Worm (Caenorhabditis elegans): ENCODE data around the gene cdk-4.

DNA sequence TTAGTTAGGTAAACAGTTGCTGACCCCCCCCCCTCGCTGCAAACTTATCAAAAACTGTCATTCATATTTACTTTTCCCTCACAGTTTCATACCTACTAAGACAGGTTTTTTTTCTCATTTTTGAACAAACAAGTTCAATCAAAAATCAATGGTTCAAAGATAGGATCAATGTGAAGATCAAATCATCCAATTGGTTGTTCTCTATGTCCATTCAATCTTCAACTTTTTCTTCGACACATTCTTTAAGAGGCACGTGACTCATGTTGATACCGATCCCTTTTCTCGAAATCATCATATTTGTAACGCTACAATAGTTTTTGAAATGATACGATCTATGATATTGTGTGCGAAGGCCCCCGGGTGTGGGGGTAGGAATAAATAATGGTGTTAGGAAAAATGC is 21.0 kb upstream of the cdk-4 start:
- TF ChIP-seq ama-1 (optimal IDR thresholded peaks at IDR 0.05), result no peak
- TF ChIP-seq tbx-37 (GFP tag; conservative IDR thresholded peaks at IDR 0.05), result no peak
- TF ChIP-seq aly-1 (tag; optimal IDR thresholded peaks at IDR 0.05), result no peak
- no peak for TF ChIP-seq flt-1 (GFP tag; IDR thresholded peaks at IDR 0.05)
- TF ChIP-seq tbx-11 (GFP tag; IDR thresholded peaks at IDR 0.05), result no peak
